Worm (Caenorhabditis elegans): Measurements from ENCODE around the gene mgl-3.

Gene mgl-3

DNA sequence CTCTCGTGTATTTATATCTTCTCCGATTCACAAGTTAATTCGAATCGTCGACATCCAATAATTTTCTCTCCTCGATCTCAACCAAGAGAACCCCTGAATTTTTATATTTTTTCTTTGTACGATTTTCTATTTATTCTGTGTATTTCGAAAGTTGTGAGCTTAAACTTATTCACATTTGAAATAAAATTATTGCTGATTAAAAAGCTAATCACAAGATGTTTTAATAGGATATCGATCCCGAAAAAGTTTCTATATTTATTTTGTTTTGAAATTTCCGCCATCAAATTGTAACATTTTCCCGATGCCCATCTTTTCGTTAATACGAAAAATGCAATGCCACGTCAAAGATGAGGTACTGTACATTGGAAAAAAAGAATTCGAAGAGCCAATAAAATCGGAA, 42.0 kb upstream of the mgl-3 start, which contains the start of gene ZK616.3:
Gene ZK616.3 (plus strand): TSS at position 301 of the 400 bp plus-strand sequence.
- TF ChIP-seq elt-1 (tag; optimal IDR thresholded peaks at IDR 0.05; ENCODE audit: borderline replicate concordance, insufficient read depth) (no peak), nhr-28 (tag; optimal IDR thresholded peaks at IDR 0.05) (no peak), nhr-237 (tag; optimal IDR thresholded peaks at IDR 0.05) (no peak), lin-32 (GFP tag; optimal IDR thresholded peaks at IDR 0.05) (no peak), drap-1 (GFP tag; optimal IDR thresholded peaks at IDR 0.05) (no peak), elt-3 (tag; optimal IDR thresholded peaks at IDR 0.05) (no peak), snpc-4 (tag; optimal IDR thresholded peaks at IDR 0.05) (no peak), blmp-1 (tag; optimal IDR thresholded peaks at IDR 0.05) (no peak), mls-2 (tag; optimal IDR thresholded peaks at IDR 0.05) (no peak)

ce11 chrIV:5397539-5397938, 41.3 kb upstream of the mgl-3 start, which contains the start of gene ZK616.2:
ZK616.2 (plus strand) TSS chrIV:5397839.
- TF ChIP-seq elt-1 (tag; optimal IDR thresholded peaks at IDR 0.05; ENCODE audit: borderline replicate concordance, insufficient read depth) = no peak
- TF ChIP-seq blmp-1 (tag; optimal IDR thresholded peaks at IDR 0.05) = no peak
- no peak for TF ChIP-seq mls-2 (tag; optimal IDR thresholded peaks at IDR 0.05)
- TF ChIP-seq cnd-1 (tag; optimal IDR thresholded peaks at IDR 0.05) = no peak
- TF ChIP-seq mep-1 (tag; optimal IDR thresholded peaks at IDR 0.05) = no peak
- TF ChIP-seq drap-1 (GFP tag; optimal IDR thresholded peaks at IDR 0.05) = no peak
- TF ChIP-seq unc-39 (tag; optimal IDR thresholded peaks at IDR 0.05) = no peak
- no peak for TF ChIP-seq lsy-2 (tag; optimal IDR thresholded peaks at IDR 0.05)
- TF ChIP-seq tbx-8 (GFP tag; optimal IDR thresholded peaks at IDR 0.05) = no peak
- no peak for TF ChIP-seq sem-2 (GFP tag; optimal IDR thresholded peaks at IDR 0.05)
- TF ChIP-seq mab-5 (tag; optimal IDR thresholded peaks at IDR 0.05) = no peak
- no peak for TF ChIP-seq ceh-39 (tag; optimal IDR thresholded peaks at IDR 0.05)
- TF ChIP-seq nhr-237 (tag; optimal IDR thresholded peaks at IDR 0.05) = no peak
- no peak for TF ChIP-seq lin-32 (GFP tag; optimal IDR thresholded peaks at IDR 0.05)
- no peak for TF ChIP-seq lin-13 (tag; optimal IDR thresholded peaks at IDR 0.05)
- TF ChIP-seq M03D4.4 (tag; optimal IDR thresholded peaks at IDR 0.05) = no peak
- TF ChIP-seq bed-3 (GFP tag; optimal IDR thresholded peaks at IDR 0.05) = no peak

- TF ChIP-seq elt-1 (tag; optimal IDR thresholded peaks at IDR 0.05; ENCODE audit: borderline replicate concordance, insufficient read depth) (no peak), nhr-2 (tag; optimal IDR thresholded peaks at IDR 0.05) (no peak), M03D4.4 (tag; optimal IDR thresholded peaks at IDR 0.05) (no peak), nhr-237 (tag; optimal IDR thresholded peaks at IDR 0.05) (no peak), pha-4 (tag; optimal IDR thresholded peaks at IDR 0.05) (no peak)
Observed at ce11 chrIV:5400609-5401008, 38.2 kb upstream of the mgl-3 start, which contains the start of gene ZK616.1. ZK616.1 (plus strand) TSS chrIV:5400909.

- no peak for TF ChIP-seq sptf-1 (tag; optimal IDR thresholded peaks at IDR 0.05)
- TF ChIP-seq flh-1 (GFP tag; optimal IDR thresholded peaks at IDR 0.05) = no peak
- TF ChIP-seq nhr-12 (tag; optimal IDR thresholded peaks at IDR 0.05) = no peak
- no peak for TF ChIP-seq nhr-76 (tag; optimal IDR thresholded peaks at IDR 0.05)
- TF ChIP-seq pha-4 (tag; optimal IDR thresholded peaks at IDR 0.05) = no peak
- TF ChIP-seq ces-1 (GFP tag; optimal IDR thresholded peaks at IDR 0.05) = no peak
- TF ChIP-seq nhr-28 (tag; optimal IDR thresholded peaks at IDR 0.05) = no peak
- no peak for TF ChIP-seq M03D4.4 (tag; optimal IDR thresholded peaks at IDR 0.05)
- no peak for TF ChIP-seq ztf-11 (tag; optimal IDR thresholded peaks at IDR 0.05)
- no peak for TF ChIP-seq lin-32 (GFP tag; optimal IDR thresholded peaks at IDR 0.05)
- TF ChIP-seq nhr-237 (tag; optimal IDR thresholded peaks at IDR 0.05) = no peak
- TF ChIP-seq mep-1 (tag; optimal IDR thresholded peaks at IDR 0.05) = no peak
- no peak for TF ChIP-seq nhr-2 (tag; optimal IDR thresholded peaks at IDR 0.05)
- no peak for TF ChIP-seq bed-3 (GFP tag; optimal IDR thresholded peaks at IDR 0.05)
- no peak for TF ChIP-seq elt-3 (tag; optimal IDR thresholded peaks at IDR 0.05)
- TF ChIP-seq tbx-8 (GFP tag; optimal IDR thresholded peaks at IDR 0.05) = no peak
- TF ChIP-seq unc-39 (tag; optimal IDR thresholded peaks at IDR 0.05) = no peak
Observed at ce11 chrIV:5405345-5405744, 33.5 kb upstream of the mgl-3 start, which contains the start of gene ZK616.61. ZK616.61 (plus strand) TSS chrIV:5405645.

ce11 chrIV:5409112-5409511, 29.7 kb upstream of the mgl-3 start:
- no peak for TF ChIP-seq M03D4.4 (tag; optimal IDR thresholded peaks at IDR 0.05)
- TF ChIP-seq sem-2 (GFP tag; optimal IDR thresholded peaks at IDR 0.05) = no peak
- no peak for TF ChIP-seq mab-5 (tag; optimal IDR thresholded peaks at IDR 0.05)
- TF ChIP-seq unc-39 (tag; optimal IDR thresholded peaks at IDR 0.05) = no peak
- no peak for TF ChIP-seq nhr-237 (tag; optimal IDR thresholded peaks at IDR 0.05)
- no peak for TF ChIP-seq nhr-76 (tag; optimal IDR thresholded peaks at IDR 0.05)
- TF ChIP-seq lin-13 (tag; optimal IDR thresholded peaks at IDR 0.05) = no peak
- no peak for TF ChIP-seq mls-2 (tag; optimal IDR thresholded peaks at IDR 0.05)
- TF ChIP-seq elt-1 (tag; optimal IDR thresholded peaks at IDR 0.05; ENCODE audit: borderline replicate concordance, insufficient read depth) = no peak
- TF ChIP-seq unc-120 (tag; optimal IDR thresholded peaks at IDR 0.05; ENCODE audit: poor library complexity, severe bottlenecking) = no peak
- TF ChIP-seq zip-8 (tag; optimal IDR thresholded peaks at IDR 0.05) = no peak
- no peak for TF ChIP-seq bed-3 (GFP tag; optimal IDR thresholded peaks at IDR 0.05)
